Worm (Caenorhabditis elegans) whole organism, mixed stage, embryonic: ENCODE data around the gene wdr-5.3.

Experiments used
- M03D4.4 ChIP-seq: sonication (generic microtip); optimal IDR thresholded peaks from 2 replicates; lab custom pipeline; 2017; ENCODE audit warnings: mild to moderate bottlenecking, missing genetic modification characterization, missing compliant biosample characterization
- bed-3 ChIP-seq: fragments of 200-800 bp; sonication (Bioruptor generic); optimal IDR thresholded peaks from 3 replicates; lab custom pipeline; 2018; ENCODE audit warnings: mild to moderate bottlenecking, missing genetic modification characterization, moderate library complexity, missing compliant biosample characterization
- blmp-1 ChIP-seq: fragments of 150-350 bp; optimal IDR thresholded peaks from 2 replicates; lab custom pipeline; 2014; ENCODE audit warnings: missing biosample characterization, missing genetic modification characterization
- ceh-43 ChIP-seq: fragments of 200-800 bp; sonication (Bioruptor generic); optimal IDR thresholded peaks from 2 replicates; lab custom pipeline; 2018; ENCODE audit warnings: mild to moderate bottlenecking, missing genetic modification characterization, moderate library complexity, missing compliant biosample characterization
- ceh-83 ChIP-seq: fragments of 200-800 bp; sonication (Bioruptor generic); optimal IDR thresholded peaks from 2 replicates; lab custom pipeline; 2018; ENCODE audit warnings: mild to moderate bottlenecking, missing genetic modification characterization, missing compliant biosample characterization
- ces-1 ChIP-seq: fragments of 150-350 bp; optimal IDR thresholded peaks from 2 replicates; lab custom pipeline; 2014; ENCODE audit warnings: missing biosample characterization, missing genetic modification reagents, missing genetic modification characterization
- cnd-1 ChIP-seq: fragments of 200-800 bp; sonication (Bioruptor generic); optimal IDR thresholded peaks from 2 replicates; lab custom pipeline; 2018; ENCODE audit warnings: mild to moderate bottlenecking, missing genetic modification characterization, missing compliant biosample characterization
- drap-1 ChIP-seq: fragments of 200-800 bp; sonication (Bioruptor generic); optimal IDR thresholded peaks from 3 replicates; lab custom pipeline; 2018; ENCODE audit warnings: mild to moderate bottlenecking, missing genetic modification characterization, missing compliant biosample characterization
- elt-1 ChIP-seq: sonication (generic microtip); optimal IDR thresholded peaks from 2 replicates; lab custom pipeline; 2017; ENCODE audit warnings: missing genetic modification characterization, mild to moderate bottlenecking, missing compliant biosample characterization, antibody characterized with exemption, moderate library complexity, borderline replicate concordance; ENCODE audit not compliant: insufficient read depth
- elt-3 ChIP-seq: fragments of 150-350 bp; optimal IDR thresholded peaks from 2 replicates; lab custom pipeline; 2014; ENCODE audit warnings: missing biosample characterization, missing genetic modification characterization
- flh-1 ChIP-seq: fragments of 200-800 bp; sonication (Bioruptor generic); optimal IDR thresholded peaks from 2 replicates; lab custom pipeline; 2018; ENCODE audit warnings: mild to moderate bottlenecking, missing genetic modification characterization, moderate library complexity, missing compliant biosample characterization
- ham-2 ChIP-seq: fragments of 200-800 bp; sonication (Bioruptor generic); optimal IDR thresholded peaks from 2 replicates; lab custom pipeline; 2018; ENCODE audit warnings: mild to moderate bottlenecking, missing genetic modification characterization, missing compliant biosample characterization
- hlh-1 ChIP-seq: fragments of 150-350 bp; optimal IDR thresholded peaks from 2 replicates; lab custom pipeline; 2014; ENCODE audit warnings: missing biosample characterization, missing genetic modification reagents, missing genetic modification characterization
- lin-13 ChIP-seq: fragments of 150-350 bp; optimal IDR thresholded peaks from 2 replicates; lab custom pipeline; 2014; ENCODE audit warnings: missing biosample characterization, missing genetic modification characterization
- lin-32 ChIP-seq: fragments of 200-800 bp; sonication (Bioruptor generic); optimal IDR thresholded peaks from 2 replicates; lab custom pipeline; 2018; ENCODE audit warnings: mild to moderate bottlenecking, missing genetic modification characterization, missing compliant biosample characterization
- lsy-2 ChIP-seq: fragments of 150-350 bp; optimal IDR thresholded peaks from 2 replicates; lab custom pipeline; 2014; ENCODE audit warnings: missing biosample characterization, missing genetic modification characterization
- mab-5 ChIP-seq: fragments of 150-350 bp; optimal IDR thresholded peaks from 2 replicates; lab custom pipeline; 2014; ENCODE audit warnings: missing biosample characterization, missing genetic modification characterization
- mep-1 ChIP-seq: fragments of 150-350 bp; optimal IDR thresholded peaks from 2 replicates; lab custom pipeline; 2017; ENCODE audit warnings: missing biosample characterization, missing genetic modification reagents, missing genetic modification characterization, inconsistent platforms
- mls-2 ChIP-seq: sonication (generic microtip); optimal IDR thresholded peaks from 2 replicates; lab custom pipeline; 2016; ENCODE audit warnings: mild to moderate bottlenecking, missing genetic modification characterization, moderate library complexity, missing compliant biosample characterization
- nhr-12 ChIP-seq: fragments of 150-350 bp; optimal IDR thresholded peaks from 2 replicates; lab custom pipeline; 2014; ENCODE audit warnings: missing biosample characterization, missing genetic modification characterization
- nhr-2 ChIP-seq: fragments of 150-350 bp; optimal IDR thresholded peaks from 2 replicates; lab custom pipeline; 2014; ENCODE audit warnings: missing biosample characterization, missing genetic modification characterization
- nhr-237 ChIP-seq: fragments of 150-350 bp; optimal IDR thresholded peaks from 2 replicates; lab custom pipeline; 2014; ENCODE audit warnings: missing biosample characterization, missing genetic modification characterization
- nhr-28 ChIP-seq: fragments of 150-350 bp; optimal IDR thresholded peaks from 2 replicates; lab custom pipeline; 2014; ENCODE audit warnings: missing biosample characterization, missing genetic modification characterization
- nhr-76 ChIP-seq: sonication (generic microtip); optimal IDR thresholded peaks from 2 replicates; lab custom pipeline; 2017; ENCODE audit warnings: missing biosample characterization, missing genetic modification characterization
- pha-4 ChIP-seq: fragments of 150-350 bp; optimal IDR thresholded peaks from 2 replicates; lab custom pipeline; 2018; ENCODE audit warnings: missing biosample characterization, missing genetic modification reagents, missing genetic modification characterization
- sem-2 ChIP-seq: fragments of 200-800 bp; sonication (Bioruptor generic); optimal IDR thresholded peaks from 2 replicates; lab custom pipeline; 2018; ENCODE audit warnings: mild to moderate bottlenecking, missing genetic modification characterization, missing compliant biosample characterization
- snpc-4 ChIP-seq: fragments of 150-350 bp; optimal IDR thresholded peaks from 2 replicates; lab custom pipeline; 2014; ENCODE audit warnings: missing biosample characterization, missing genetic modification characterization
- sptf-1 ChIP-seq: sonication (generic microtip); optimal IDR thresholded peaks from 2 replicates; lab custom pipeline; 2017; ENCODE audit warnings: mild to moderate bottlenecking, missing genetic modification characterization, moderate library complexity, missing compliant biosample characterization
- tbx-8 ChIP-seq: fragments of 200-800 bp; sonication (Bioruptor generic); optimal IDR thresholded peaks from 2 replicates; lab custom pipeline; 2018; ENCODE audit warnings: mild to moderate bottlenecking, missing genetic modification characterization, moderate library complexity, missing compliant biosample characterization
- unc-120 ChIP-seq: sonication (generic microtip); optimal IDR thresholded peaks from 2 replicates; lab custom pipeline; 2017; ENCODE audit warnings: missing genetic modification characterization, missing compliant biosample characterization; ENCODE audit not compliant: poor library complexity, severe bottlenecking
- unc-39 ChIP-seq: fragments of 150-350 bp; optimal IDR thresholded peaks from 2 replicates; lab custom pipeline; 2014; ENCODE audit warnings: missing biosample characterization, missing genetic modification characterization
- unc-62 ChIP-seq: fragments of 150-350 bp; optimal IDR thresholded peaks from 2 replicates; lab custom pipeline; 2014; ENCODE audit warnings: missing biosample characterization, missing genetic modification reagents, missing genetic modification characterization
- zip-8 ChIP-seq: fragments of 150-350 bp; optimal IDR thresholded peaks from 2 replicates; lab custom pipeline; 2014; ENCODE audit warnings: missing biosample characterization, missing genetic modification characterization
- ztf-11 ChIP-seq: fragments of 150-350 bp; optimal IDR thresholded peaks from 2 replicates; lab custom pipeline; 2014; ENCODE audit warnings: missing biosample characterization, missing genetic modification characterization

The wdr-5.3 gene

DNA sequence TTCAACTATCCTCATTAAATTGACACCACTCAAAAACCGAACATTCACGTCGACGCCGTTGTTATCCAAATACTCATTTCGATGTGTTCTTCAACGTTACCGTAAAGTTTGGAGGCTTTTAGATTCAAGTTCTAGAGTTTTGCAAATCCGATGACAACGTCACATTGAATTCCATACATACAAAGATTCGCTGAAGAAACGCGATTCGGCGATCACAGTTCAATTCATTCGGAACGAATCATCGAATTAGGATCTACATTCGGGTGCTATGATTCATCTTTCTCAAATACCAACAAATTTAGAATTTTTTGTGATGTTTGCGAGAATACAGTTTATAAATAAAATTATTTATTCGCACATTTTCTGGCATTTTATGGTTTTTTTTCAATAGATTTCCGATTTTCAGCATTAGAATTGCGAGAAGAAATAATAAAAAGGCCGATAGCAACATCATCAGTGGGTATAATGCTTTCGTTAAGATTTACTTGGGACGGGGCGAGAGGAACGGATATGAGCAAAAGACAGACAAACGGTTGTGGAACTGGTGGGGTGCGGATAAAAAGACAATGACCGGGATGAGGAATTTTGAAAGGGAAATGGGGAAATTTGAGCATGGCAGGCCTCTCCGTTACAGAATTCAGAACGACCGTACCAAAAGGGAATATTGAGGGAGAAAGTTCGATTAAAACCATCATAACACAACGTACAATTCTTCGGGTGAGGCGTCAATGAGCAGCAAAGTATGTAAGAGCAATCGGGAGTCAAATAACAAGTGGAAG, 24.9 kb upstream of the wdr-5.3 start:
- TF ChIP-seq unc-120 (tag; lab: Kevin White, UChicago) (peak; percentile 16), hlh-1 (no peak)

DNA sequence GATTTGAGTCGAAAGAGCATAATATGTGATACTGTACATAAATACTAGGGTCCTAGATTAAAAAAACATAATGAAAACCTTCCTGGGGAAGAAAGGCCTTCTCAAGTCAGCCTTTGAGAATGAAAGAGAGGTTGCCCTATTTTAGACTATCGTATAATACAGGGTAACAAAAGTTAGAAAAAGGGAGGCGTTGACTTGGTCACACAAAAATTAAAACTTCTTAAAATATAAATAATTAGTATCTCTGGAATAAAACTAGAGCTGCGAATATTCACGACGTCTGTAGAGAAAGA, 24.4 kb upstream of the wdr-5.3 start:
- TF ChIP-seq nhr-28: no peak
- TF ChIP-seq ceh-83: no peak
- TF ChIP-seq hlh-1: no peak
- no peak for TF ChIP-seq sptf-1 (tag; lab: Kevin White, UChicago)
- no peak for TF ChIP-seq nhr-76 (tag; lab: Kevin White, UChicago)

DNA sequence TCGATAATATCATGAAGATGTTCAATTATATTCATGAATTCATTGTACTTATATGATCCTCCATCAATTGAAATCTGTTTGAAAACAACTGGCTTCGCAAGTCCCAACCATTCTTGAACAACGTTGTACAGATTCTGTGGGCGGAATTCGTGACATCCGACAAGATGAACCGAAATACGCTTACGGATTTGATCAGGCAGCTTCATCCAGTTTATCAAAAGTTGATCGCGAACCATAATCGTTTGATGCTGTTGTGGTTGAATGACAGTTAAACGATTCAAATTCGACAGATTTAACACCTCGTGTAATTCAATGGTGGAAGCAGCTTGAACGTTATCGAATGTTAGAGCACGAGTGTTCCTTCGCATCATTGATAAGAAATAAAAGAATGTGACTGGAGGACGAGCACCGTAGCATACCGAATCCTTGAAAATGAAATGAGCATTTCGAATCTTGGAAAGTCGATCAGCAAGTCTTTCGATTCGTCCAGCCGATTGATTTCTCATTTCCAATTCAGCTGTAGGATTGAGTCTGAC, 23.1 kb upstream of the wdr-5.3 start:
- TF ChIP-seq ztf-11 (tag; lab: Kevin White, UChicago): no peak
- TF ChIP-seq bed-3 (GFP tag; lab: Kevin White, UChicago): no peak
- no peak for TF ChIP-seq mab-5 (tag; lab: Kevin White, UChicago)
- no peak for TF ChIP-seq nhr-76 (tag; lab: Kevin White, UChicago)
- no peak for TF ChIP-seq cnd-1 (tag; lab: Kevin White, UChicago)
- no peak for TF ChIP-seq lin-32
- no peak for TF ChIP-seq unc-120 (tag; lab: Kevin White, UChicago)
- TF ChIP-seq tbx-8: no peak
- no peak for TF ChIP-seq unc-62
- TF ChIP-seq unc-39 (tag; lab: Kevin White, UChicago): no peak
- no peak for TF ChIP-seq hlh-1
- TF ChIP-seq lsy-2 (tag; lab: Kevin White, UChicago): no peak
- TF ChIP-seq M03D4.4: no peak
- no peak for TF ChIP-seq ceh-83

DNA sequence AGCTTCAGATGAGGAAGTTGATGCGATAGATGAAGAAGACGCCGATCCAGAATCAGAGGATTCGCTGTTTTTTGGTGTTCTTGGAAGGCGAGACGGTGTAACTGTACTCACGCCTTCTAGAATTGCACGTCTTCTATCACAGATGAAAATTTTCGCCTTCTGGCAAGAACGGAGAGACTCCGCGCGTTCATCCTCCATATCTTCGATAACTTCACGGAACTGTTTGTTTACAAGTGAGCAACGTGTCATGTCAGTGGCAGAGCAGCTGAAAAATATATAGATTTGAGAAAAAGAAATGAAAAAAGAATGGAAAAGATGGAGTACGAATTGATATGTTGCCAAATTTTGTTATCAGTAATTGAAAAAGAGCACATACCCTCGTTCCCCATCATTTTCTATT, 22.3 kb upstream of the wdr-5.3 start:
- TF ChIP-seq zip-8 (no peak), mab-5 (tag; lab: Kevin White, UChicago) (no peak), hlh-1 (no peak), lin-32 (no peak), lin-13 (no peak), pha-4 (tag; lab: Kevin White, UChicago) (no peak), unc-62 (no peak), ham-2 (no peak)

DNA sequence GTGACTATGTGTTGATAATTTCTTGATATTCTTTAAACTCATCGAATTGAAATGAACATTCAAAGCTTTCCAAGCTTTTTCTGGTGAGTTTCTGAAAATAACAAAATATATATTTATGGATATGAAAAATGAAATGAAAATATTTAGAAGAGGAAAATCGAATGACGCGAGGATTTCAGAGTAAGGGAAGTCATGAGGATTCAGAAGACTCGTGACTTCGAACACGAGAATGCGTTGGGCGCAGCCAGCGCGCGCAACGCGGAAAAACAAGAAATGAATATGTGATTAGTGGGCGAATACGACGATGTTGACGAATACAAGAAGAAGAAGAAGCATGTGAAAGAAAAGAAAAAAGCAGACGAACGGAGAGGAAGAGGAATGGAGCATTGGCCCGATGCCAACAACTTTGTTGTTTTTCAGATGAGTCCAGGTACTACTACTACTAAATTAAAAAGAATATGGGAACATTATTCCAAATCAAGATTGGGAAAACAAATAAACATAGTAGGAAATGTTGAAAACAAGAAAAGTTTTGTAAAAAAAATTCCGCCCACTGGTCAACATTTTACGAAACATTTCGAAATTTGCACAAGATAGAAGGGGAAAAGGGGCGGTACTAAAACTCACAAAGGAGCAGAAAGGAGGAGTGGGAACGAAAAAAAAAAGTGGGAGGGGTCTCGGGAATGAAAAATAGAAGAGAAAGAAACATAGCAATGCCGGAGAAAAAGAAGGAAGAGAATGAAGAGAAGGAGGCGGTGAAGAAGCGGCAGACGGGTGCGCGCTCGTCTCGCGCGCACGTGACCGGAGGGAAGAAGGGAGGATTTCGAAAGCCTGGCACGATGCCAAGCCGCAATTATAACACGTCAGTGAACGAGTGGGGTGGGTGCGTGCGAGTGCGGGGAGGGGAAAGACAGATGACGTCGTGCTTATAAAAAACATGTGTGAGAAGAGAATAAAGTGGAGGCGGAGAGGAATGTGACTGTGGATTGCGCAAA, 21.5 kb upstream of the wdr-5.3 start:
- TF ChIP-seq sem-2 (GFP tag; lab: Kevin White, UChicago): no peak
- no peak for TF ChIP-seq ztf-11 (tag; lab: Kevin White, UChicago)
- TF ChIP-seq sptf-1 (tag; lab: Kevin White, UChicago): peak; percentile 85
- no peak for TF ChIP-seq pha-4 (tag; lab: Kevin White, UChicago)
- TF ChIP-seq M03D4.4: peak; percentile 2
- TF ChIP-seq nhr-237: peak; percentile 48
- TF ChIP-seq ceh-83: peak; percentile 47
- TF ChIP-seq blmp-1 (tag; lab: Kevin White, UChicago): no peak
- peak; percentile 55 for TF ChIP-seq ceh-43 (GFP tag; lab: Kevin White, UChicago)
- peak; percentile 23 for TF ChIP-seq mep-1 (tag; lab: Kevin White, UChicago)
- peak; percentile 49 for TF ChIP-seq ham-2
- TF ChIP-seq elt-3 (tag; lab: Kevin White, UChicago): no peak
- TF ChIP-seq lsy-2 (tag; lab: Kevin White, UChicago): peak; percentile 19
- peak; percentile 58 for TF ChIP-seq lin-13
- TF ChIP-seq elt-1 (tag; lab: Kevin White, UChicago): no peak
- TF ChIP-seq unc-62: peak; percentile 52
- TF ChIP-seq ces-1 (GFP tag; lab: Kevin White, UChicago): peak; percentile 68
- TF ChIP-seq snpc-4 (tag; lab: Kevin White, UChicago): no peak
- TF ChIP-seq bed-3 (GFP tag; lab: Kevin White, UChicago): no peak
- peak; percentile 57 for TF ChIP-seq drap-1 (GFP tag; lab: Kevin White, UChicago)
- TF ChIP-seq nhr-28: no peak
- TF ChIP-seq unc-120 (tag; lab: Kevin White, UChicago): peak; percentile 36
- no peak for TF ChIP-seq mab-5 (tag; lab: Kevin White, UChicago)
- peak; percentile 47 for TF ChIP-seq tbx-8
- peak; percentile 53 for TF ChIP-seq cnd-1 (tag; lab: Kevin White, UChicago)
- no peak for TF ChIP-seq unc-39 (tag; lab: Kevin White, UChicago)
- no peak for TF ChIP-seq nhr-12 (tag; lab: Kevin White, UChicago)
- TF ChIP-seq hlh-1: peak; percentile 65
- peak; percentile 78 for TF ChIP-seq mls-2
- TF ChIP-seq nhr-2 (tag; lab: Kevin White, UChicago): peak; percentile 57
- no peak for TF ChIP-seq flh-1
